4 fruit fly cellular contexts compared by ENCODE assay signal in the genomic region with DNA sequence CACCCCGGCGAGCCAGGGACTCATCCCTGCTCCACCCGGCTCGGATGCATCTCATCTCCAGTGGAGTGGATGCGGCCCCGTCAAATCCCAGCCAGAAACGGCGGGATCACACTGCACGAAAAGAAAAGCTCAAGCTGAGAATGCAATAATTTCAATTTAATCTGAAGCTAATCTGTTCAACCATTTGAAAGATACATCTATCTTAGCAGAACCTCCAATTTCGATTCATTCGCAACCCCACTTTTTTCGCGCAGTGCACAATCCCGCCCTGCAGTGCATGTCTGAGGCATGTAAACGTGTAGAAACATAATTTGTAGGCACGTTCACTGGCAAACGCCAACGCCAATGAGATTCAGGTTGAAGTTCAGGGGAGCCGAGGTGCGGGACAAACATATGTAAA.
TF ChIP-seq lines count a peak whose summit lies in the region.

No protein-coding gene starts in this region.

- TF ChIP-seq CTCF in whole organism, embryonic (GFP tag; optimal IDR thresholded peaks at IDR 0.05; lab: Kevin White, UChicago): no peak

TF ChIP-seq in whole organism, embryonic, 481 proteins besides CTCF, POLR2A, EP300 and RAD21 (continues in another document):
- TF ChIP-seq gsb-n (tag; optimal IDR thresholded peaks at IDR 0.05; lab: Kevin White, UChicago): peak; percentile 25
- no peak for TF ChIP-seq CG8478 (optimal IDR thresholded peaks at IDR 0.05; lab: Kevin White, UChicago)
- peak; percentile 59 for TF ChIP-seq pnt (GFP tag; optimal IDR thresholded peaks at IDR 0.05; lab: Kevin White, UChicago)
- TF ChIP-seq Ssrp (tag; optimal IDR thresholded peaks at IDR 0.05; lab: Kevin White, UChicago): peak; percentile 51
- TF ChIP-seq Sox102F (GFP tag; optimal IDR thresholded peaks at IDR 0.05; lab: Kevin White, UChicago): peak; percentile 61
- peak; percentile 64 for TF ChIP-seq CG4424 (GFP tag; optimal IDR thresholded peaks at IDR 0.05; lab: Kevin White, UChicago)
- 0 out of 2 replicates have a peak, but pooled peaks have one; percentile 27 for TF ChIP-seq CG14667 (GFP tag; IDR thresholded peaks at IDR 0.05; lab: Robert Waterston, UW)
- no peak for TF ChIP-seq CG1832 (GFP tag; optimal IDR thresholded peaks at IDR 0.05; lab: Kevin White, UChicago)
- TF ChIP-seq nom (GFP tag; optimal IDR thresholded peaks at IDR 0.05; lab: Kevin White, UChicago): no peak
- TF ChIP-seq Atf-2 (GFP tag; optimal IDR thresholded peaks at IDR 0.05; lab: Kevin White, UChicago): no peak
- TF ChIP-seq dati (GFP tag; IDR thresholded peaks at IDR 0.05; lab: Robert Waterston, UW): 0 out of 2 replicates have a peak, but pooled peaks have one; percentile 26
- TF ChIP-seq CG32767 (GFP tag; IDR thresholded peaks at IDR 0.05; lab: Robert Waterston, UW): 0 out of 2 replicates have a peak, but pooled peaks have one; percentile 31
- TF ChIP-seq CG7786 (GFP tag; optimal IDR thresholded peaks at IDR 0.05; lab: Kevin White, UChicago): peak; percentile 27
- no peak for TF ChIP-seq CG10462 (GFP tag; optimal IDR thresholded peaks at IDR 0.05; lab: Kevin White, UChicago)
- no peak for TF ChIP-seq MBD-R2 (GFP tag; IDR thresholded peaks at IDR 0.05; lab: Robert Waterston, UW)
- TF ChIP-seq lola (GFP tag; optimal IDR thresholded peaks at IDR 0.05; lab: Kevin White, UChicago): peak in 1 of 3 experiments; percentile 49
- peak; percentile 67 for TF ChIP-seq esg (GFP tag; conservative IDR thresholded peaks at IDR 0.05; lab: Robert Waterston, UW)
- peak; percentile 44 for TF ChIP-seq CG4820 (GFP tag; optimal IDR thresholded peaks at IDR 0.05; lab: Kevin White, UChicago)
- no peak for TF ChIP-seq D (optimal IDR thresholded peaks at IDR 0.05; lab: Kevin White, UChicago)
- TF ChIP-seq D (GFP tag; optimal IDR thresholded peaks at IDR 0.05; lab: Kevin White, UChicago): peak; percentile 38
- TF ChIP-seq maf-S (GFP tag; optimal IDR thresholded peaks at IDR 0.05; lab: Kevin White, UChicago): no peak

TF ChIP-seq in whole organism, prepupa, 60 proteins besides CTCF, POLR2A, EP300 and RAD21 (continues in another document):
- TF ChIP-seq fd59A (GFP tag; optimal IDR thresholded peaks at IDR 0.05; lab: Kevin White, UChicago) (peak; percentile 10), CG31627 (GFP tag; optimal IDR thresholded peaks at IDR 0.05; lab: Kevin White, UChicago) (peak; percentile 56), Ets21C (GFP tag; optimal IDR thresholded peaks at IDR 0.05; lab: Kevin White, UChicago) (peak; percentile 20), eg (GFP tag; IDR thresholded peaks at IDR 0.05; lab: Robert Waterston, UW) (peak; percentile 58; the same call in 2 of the 3 replicates), CG8319 (GFP tag; optimal IDR thresholded peaks at IDR 0.05; lab: Kevin White, UChicago) (peak; percentile 25), Hr4 (GFP tag; optimal IDR thresholded peaks at IDR 0.05; lab: Kevin White, UChicago) (peak; percentile 42), Eip93F (GFP tag; optimal IDR thresholded peaks at IDR 0.05; lab: Kevin White, UChicago) (no peak), Blimp-1 (GFP tag; optimal IDR thresholded peaks at IDR 0.05; lab: Kevin White, UChicago) (no peak), CG10669 (GFP tag; optimal IDR thresholded peaks at IDR 0.05; lab: Kevin White, UChicago) (peak; percentile 58), Sox14 (GFP tag; optimal IDR thresholded peaks at IDR 0.05; lab: Kevin White, UChicago) (peak; percentile 48), Eip78C (GFP tag; lab: Kevin White, UChicago) (peak; percentile 69), Gug (GFP tag; IDR thresholded peaks at IDR 0.05; lab: Robert Waterston, UW) (peak; percentile 32; the same call in 1 of the 2 replicates), fd85E (GFP tag; optimal IDR thresholded peaks at IDR 0.05; lab: Kevin White, UChicago) (no peak), CG8632 (GFP tag; optimal IDR thresholded peaks at IDR 0.05; lab: Kevin White, UChicago) (peak; percentile 11), spab (GFP tag; optimal IDR thresholded peaks at IDR 0.05; lab: Kevin White, UChicago) (peak; percentile 15), ss (GFP tag; optimal IDR thresholded peaks at IDR 0.05; lab: Kevin White, UChicago) (peak; percentile 17 to 27), CG9139 (GFP tag; optimal IDR thresholded peaks at IDR 0.05; lab: Kevin White, UChicago) (no peak), acj6 (GFP tag; optimal IDR thresholded peaks at IDR 0.05; lab: Kevin White, UChicago) (peak; percentile 43), CG6276 (GFP tag; optimal IDR thresholded peaks at IDR 0.05; lab: Kevin White, UChicago) (no peak), salr (GFP tag; optimal IDR thresholded peaks at IDR 0.05; lab: Kevin White, UChicago) (peak in 1 of 2 experiments; percentile 31), dac (GFP tag; optimal IDR thresholded peaks at IDR 0.05; lab: Kevin White, UChicago) (no peak), CG1621 (tag; optimal IDR thresholded peaks at IDR 0.05; lab: Kevin White, UChicago) (peak; percentile 45)

TF ChIP-seq in whole organism, pupa, 21 proteins besides CTCF, POLR2A, EP300 and RAD21:
- TF ChIP-seq CG34367 (tag; optimal IDR thresholded peaks at IDR 0.05; lab: Kevin White, UChicago) (peak; percentile 45), CG32121 (GFP tag; IDR thresholded peaks at IDR 0.05; lab: Robert Waterston, UW) (no peak), CG8301 (tag; optimal IDR thresholded peaks at IDR 0.05; lab: Kevin White, UChicago) (peak; percentile 28), D1 (tag; optimal IDR thresholded peaks at IDR 0.05; lab: Kevin White, UChicago) (no peak), Ets98B (GFP tag; IDR thresholded peaks at IDR 0.05; lab: Robert Waterston, UW) (peak; percentile 33), CG15710 (tag; optimal IDR thresholded peaks at IDR 0.05; lab: Kevin White, UChicago) (peak; percentile 44), CG14655 (GFP tag; optimal IDR thresholded peaks at IDR 0.05; lab: Kevin White, UChicago) (peak; percentile 63), CG10348 (GFP tag; IDR thresholded peaks at IDR 0.05; lab: Robert Waterston, UW) (no peak), gl (tag; optimal IDR thresholded peaks at IDR 0.05; lab: Kevin White, UChicago) (no peak), EcR (GFP tag; optimal IDR thresholded peaks at IDR 0.05; lab: Kevin White, UChicago) (no peak), CG12605 (GFP tag; IDR thresholded peaks at IDR 0.05; lab: Robert Waterston, UW) (no peak), Snoo (tag; optimal IDR thresholded peaks at IDR 0.05; lab: Kevin White, UChicago) (no peak), Pif1A (GFP tag; optimal IDR thresholded peaks at IDR 0.05; lab: Kevin White, UChicago) (peak; percentile 41), CG17806 (tag; optimal IDR thresholded peaks at IDR 0.05; lab: Kevin White, UChicago) (peak; percentile 52), CG13204 (GFP tag; optimal IDR thresholded peaks at IDR 0.05; lab: Kevin White, UChicago) (no peak), Pif1B (GFP tag; optimal IDR thresholded peaks at IDR 0.05; lab: Kevin White, UChicago) (no peak), CG8159 (tag; optimal IDR thresholded peaks at IDR 0.05; lab: Kevin White, UChicago) (peak; percentile 47), rn (GFP tag; IDR thresholded peaks at IDR 0.05; lab: Robert Waterston, UW) (no peak), CG4496 (GFP tag; IDR thresholded peaks at IDR 0.05; lab: Robert Waterston, UW) (peak; percentile 66), CG9948 (tag; optimal IDR thresholded peaks at IDR 0.05; lab: Kevin White, UChicago) (peak; percentile 57), fd96Ca (GFP tag; IDR thresholded peaks at IDR 0.05; lab: Robert Waterston, UW) (peak; percentile 71)

TF ChIP-seq in whole organism, wandering third instar larva, 38 proteins besides CTCF, POLR2A, EP300 and RAD21 (continues in another document):
- no peak for TF ChIP-seq br (GFP tag; optimal IDR thresholded peaks at IDR 0.05; lab: Kevin White, UChicago)
- peak; percentile 27 for TF ChIP-seq HLH106 (tag; optimal IDR thresholded peaks at IDR 0.05; lab: Kevin White, UChicago)
- no peak for TF ChIP-seq dsf (GFP tag; optimal IDR thresholded peaks at IDR 0.05; lab: Kevin White, UChicago; ENCODE audit: borderline replicate concordance)
- no peak for TF ChIP-seq Hnf4 (GFP tag; optimal IDR thresholded peaks at IDR 0.05; lab: Kevin White, UChicago)
- TF ChIP-seq Dfd (GFP tag; optimal IDR thresholded peaks at IDR 0.05; lab: Kevin White, UChicago): no peak
- TF ChIP-seq foxo (GFP tag; optimal IDR thresholded peaks at IDR 0.05; lab: Kevin White, UChicago): peak in 1 of 2 experiments; percentile 58
- TF ChIP-seq fru (GFP tag; optimal IDR thresholded peaks at IDR 0.05; lab: Kevin White, UChicago): peak; percentile 29
- TF ChIP-seq OdsH (GFP tag; optimal IDR thresholded peaks at IDR 0.05; lab: Kevin White, UChicago): no peak
- peak; percentile 11 for TF ChIP-seq Sp1 (GFP tag; optimal IDR thresholded peaks at IDR 0.05; lab: Kevin White, UChicago)
- no peak for TF ChIP-seq Jra (GFP tag; optimal IDR thresholded peaks at IDR 0.05; lab: Kevin White, UChicago)
- TF ChIP-seq dmrt93B (GFP tag; optimal IDR thresholded peaks at IDR 0.05; lab: Kevin White, UChicago): no peak
- TF ChIP-seq CrebA (GFP tag; optimal IDR thresholded peaks at IDR 0.05; lab: Kevin White, UChicago; ENCODE audit: borderline replicate concordance): no peak
- peak; percentile 32 for TF ChIP-seq rgr (GFP tag; optimal IDR thresholded peaks at IDR 0.05; lab: Kevin White, UChicago)
- no peak for TF ChIP-seq Hr78 (GFP tag; optimal IDR thresholded peaks at IDR 0.05; lab: Kevin White, UChicago)
- no peak for TF ChIP-seq CG32264 (GFP tag; optimal IDR thresholded peaks at IDR 0.05; lab: Kevin White, UChicago)
- TF ChIP-seq lola (GFP tag; optimal IDR thresholded peaks at IDR 0.05; lab: Kevin White, UChicago): no peak
- TF ChIP-seq h (GFP tag; optimal IDR thresholded peaks at IDR 0.05; lab: Kevin White, UChicago): peak; percentile 36
- TF ChIP-seq woc (GFP tag; optimal IDR thresholded peaks at IDR 0.05; lab: Kevin White, UChicago): no peak
- TF ChIP-seq dl (GFP tag; optimal IDR thresholded peaks at IDR 0.05; lab: Kevin White, UChicago; ENCODE audit: insufficient read depth in 1 of 2, partially characterized antibody in 2 of 2): no peak
- no peak for TF ChIP-seq Dif (GFP tag; optimal IDR thresholded peaks at IDR 0.05; lab: Kevin White, UChicago; ENCODE audit: partially characterized antibody)
- no peak for TF ChIP-seq sage (GFP tag; optimal IDR thresholded peaks at IDR 0.05; lab: Kevin White, UChicago)
- TF ChIP-seq Mio (GFP tag; optimal IDR thresholded peaks at IDR 0.05; lab: Kevin White, UChicago): no peak
- TF ChIP-seq Hr83 (GFP tag; optimal IDR thresholded peaks at IDR 0.05; lab: Kevin White, UChicago; ENCODE audit: poor library complexity, severe bottlenecking): no peak
- TF ChIP-seq N (GFP tag; optimal IDR thresholded peaks at IDR 0.05; lab: Kevin White, UChicago): no peak
- TF ChIP-seq psq (GFP tag; optimal IDR thresholded peaks at IDR 0.05; lab: Kevin White, UChicago): no peak
- no peak for TF ChIP-seq CG9705 (GFP tag; optimal IDR thresholded peaks at IDR 0.05; lab: Kevin White, UChicago)
- peak; percentile 35 for TF ChIP-seq ey (GFP tag; optimal IDR thresholded peaks at IDR 0.05; lab: Kevin White, UChicago)
- no peak for TF ChIP-seq Rel (GFP tag; optimal IDR thresholded peaks at IDR 0.05; lab: Kevin White, UChicago)
- no peak for TF ChIP-seq Rel (tag; optimal IDR thresholded peaks at IDR 0.05; lab: Kevin White, UChicago)
- TF ChIP-seq GATAd (GFP tag; optimal IDR thresholded peaks at IDR 0.05; lab: Kevin White, UChicago): no peak

Comparison
In these comparisons a context has a peak if more than half of its experiments do, and no peak if none do; other contexts are left out.
1. Of the 7 proteins assayed by ChIP-seq in both whole organism, embryonic and whole organism, prepupa: peak only in whole organism, embryonic: Blimp-1 and Sox102F; only in whole organism, prepupa: Hr39; in both: Gug; in neither: 3.